Worm (Caenorhabditis elegans) whole organism, L1 larva: Measurements from ENCODE around the gene str-165.
A peak's percentile ranks its signal among the peaks of the same experiment; 100 is the strongest.

Experiments used
- Y116A8C.19 ChIP-seq: sonication (generic microtip); optimal IDR thresholded peaks from 2 replicates; lab custom pipeline; 2016; ENCODE audit warnings: missing compliant biosample characterization, missing genetic modification characterization, borderline replicate concordance
- aly-2 ChIP-seq: fragments of 150-350 bp; optimal IDR thresholded peaks from 2 replicates; lab custom pipeline; 2014; ENCODE audit warnings: missing biosample characterization, missing genetic modification characterization
- blmp-1 ChIP-seq: fragments of 150-350 bp; optimal IDR thresholded peaks from 2 replicates; lab custom pipeline; 2014; ENCODE audit warnings: missing biosample characterization, missing genetic modification characterization
- ceh-82 ChIP-seq, 3 experiments: fragments of 150-350 bp in 1 of 3; sonication (generic microtip) in 2 of 3; optimal IDR thresholded peaks; 2 replicates each; lab custom pipeline; 2014 to 2017; ENCODE audit warnings: missing biosample characterization in 3 of 3, missing genetic modification characterization in 3 of 3
- ceh-90 ChIP-seq: sonication (generic microtip); optimal IDR thresholded peaks from 2 replicates; lab custom pipeline; 2016; ENCODE audit warnings: missing genetic modification characterization, missing compliant biosample characterization
- dpl-1 ChIP-seq, 3 experiments: fragments of 150-350 bp in 2 of 3; sonication (generic microtip) in 1 of 3; optimal IDR thresholded peaks; 2 replicates each; lab custom pipeline; 2014 to 2017; ENCODE audit warnings: missing biosample characterization in 3 of 3, missing genetic modification characterization in 3 of 3, missing genetic modification reagents in 3 of 3
- dsc-1 ChIP-seq: sonication (generic microtip); optimal IDR thresholded peaks from 2 replicates; lab custom pipeline; 2016; ENCODE audit warnings: mild to moderate bottlenecking, missing genetic modification characterization, missing compliant biosample characterization
- elt-2 ChIP-seq: sonication (generic microtip); optimal IDR thresholded peaks from 2 replicates; lab custom pipeline; 2016; ENCODE audit warnings: missing genetic modification characterization, mild to moderate bottlenecking, inconsistent platforms, missing compliant biosample characterization, missing genetic modification reagents
- elt-3 ChIP-seq, 6 experiments: fragments of 150-350 bp in 1 of 6; sonication (generic microtip); optimal IDR thresholded peaks; 2 replicates each; lab custom pipeline; 2017 to 2018; ENCODE audit warnings: missing biosample characterization in 6 of 6, missing genetic modification characterization in 6 of 6, inconsistent platforms in 1 of 6
- fkh-10 ChIP-seq: sonication (generic microtip); optimal IDR thresholded peaks from 2 replicates; lab custom pipeline; 2017; ENCODE audit warnings: missing biosample characterization, missing genetic modification reagents, missing genetic modification characterization
- fos-1 ChIP-seq: fragments of 150-350 bp; optimal IDR thresholded peaks from 2 replicates; lab custom pipeline; 2014; ENCODE audit warnings: missing biosample characterization, missing genetic modification characterization
- grh-1 ChIP-seq: fragments of 200-800 bp; sonication (Bioruptor generic); IDR thresholded peaks from 2 replicates; pipeline ENCODE4 v1.3.6; 2022; ENCODE audit warnings: missing genetic modification reagents, missing genetic modification characterization, missing compliant biosample characterization
- hpl-2 ChIP-seq: fragments of 150-350 bp; optimal IDR thresholded peaks from 2 replicates; lab custom pipeline; 2014; ENCODE audit warnings: missing biosample characterization, missing genetic modification reagents, missing genetic modification characterization
- jun-1 ChIP-seq: fragments of 150-350 bp; optimal IDR thresholded peaks from 2 replicates; lab custom pipeline; 2014; ENCODE audit warnings: missing biosample characterization, missing genetic modification reagents, missing genetic modification characterization
- lin-15B ChIP-seq: fragments of 150-350 bp; sonication (generic microtip); optimal IDR thresholded peaks from 3 replicates; lab custom pipeline; 2014; ENCODE audit warnings: missing biosample characterization, missing genetic modification characterization
- lin-35 ChIP-seq, 2 experiments: fragments of 150-350 bp; optimal IDR thresholded peaks; 2 replicates each; lab custom pipeline; 2014; ENCODE audit warnings: missing biosample characterization in 2 of 2, missing genetic modification characterization in 2 of 2, missing genetic modification reagents in 2 of 2
- lir-3 ChIP-seq: sonication (generic microtip); optimal IDR thresholded peaks from 2 replicates; lab custom pipeline; 2016; ENCODE audit warnings: mild to moderate bottlenecking, missing genetic modification characterization, moderate library complexity, missing compliant biosample characterization; ENCODE audit not compliant: poor library complexity
- lsy-2 ChIP-seq, 2 experiments: fragments of 150-350 bp; optimal IDR thresholded peaks; 2 replicates each; lab custom pipeline; 2014; ENCODE audit warnings: missing biosample characterization in 2 of 2, missing genetic modification characterization in 2 of 2
- mdl-1 ChIP-seq, 2 experiments: fragments of 150-350 bp; optimal IDR thresholded peaks; 2 replicates each; lab custom pipeline; 2014 to 2017; ENCODE audit warnings: missing biosample characterization in 2 of 2, missing genetic modification characterization in 2 of 2, inconsistent platforms in 1 of 2
- mep-1 ChIP-seq: fragments of 150-350 bp; optimal IDR thresholded peaks from 2 replicates; lab custom pipeline; 2014; ENCODE audit warnings: missing biosample characterization, missing genetic modification characterization
- nhr-11 ChIP-seq: fragments of 150-350 bp; optimal IDR thresholded peaks from 2 replicates; lab custom pipeline; 2014; ENCODE audit warnings: missing biosample characterization, missing genetic modification characterization
- nhr-20 ChIP-seq: sonication (generic microtip); optimal IDR thresholded peaks from 2 replicates; lab custom pipeline; 2016; ENCODE audit warnings: mild to moderate bottlenecking, missing genetic modification characterization, missing compliant biosample characterization
- nhr-237 ChIP-seq: fragments of 150-350 bp; optimal IDR thresholded peaks from 2 replicates; lab custom pipeline; 2014; ENCODE audit warnings: missing biosample characterization, missing genetic modification characterization
- nhr-28 ChIP-seq: fragments of 150-350 bp; optimal IDR thresholded peaks from 2 replicates; lab custom pipeline; 2014; ENCODE audit warnings: missing biosample characterization, missing genetic modification characterization
- nhr-71 ChIP-seq: sonication (generic microtip); optimal IDR thresholded peaks from 2 replicates; lab custom pipeline; 2016; ENCODE audit warnings: mild to moderate bottlenecking, missing genetic modification characterization, moderate library complexity, missing compliant biosample characterization
- nhr-77 ChIP-seq: fragments of 150-350 bp; optimal IDR thresholded peaks from 2 replicates; lab custom pipeline; 2014; ENCODE audit warnings: missing biosample characterization, missing genetic modification characterization
- nhr-84 ChIP-seq: sonication (generic microtip); optimal IDR thresholded peaks from 2 replicates; lab custom pipeline; 2017; ENCODE audit warnings: missing biosample characterization, missing genetic modification characterization
- nhr-85 ChIP-seq: sonication (generic microtip); peaks from one replicate; lab custom pipeline; 2016; ENCODE audit warnings: missing genetic modification characterization, inconsistent platforms, missing compliant biosample characterization
- nhr-90 ChIP-seq: sonication (generic microtip); optimal IDR thresholded peaks from 2 replicates; lab custom pipeline; 2016; ENCODE audit warnings: mild to moderate bottlenecking, missing genetic modification characterization, missing compliant biosample characterization; ENCODE audit not compliant: poor library complexity
- pax-3 ChIP-seq: fragments of 200-800 bp; sonication (Bioruptor generic); optimal IDR thresholded peaks from 2 replicates; lab custom pipeline; 2018; ENCODE audit warnings: mild to moderate bottlenecking, missing genetic modification characterization, moderate library complexity, missing compliant biosample characterization
- pqm-1 ChIP-seq: sonication (generic microtip); optimal IDR thresholded peaks from 3 replicates; lab custom pipeline; 2017; ENCODE audit warnings: missing biosample characterization, missing genetic modification characterization
- rnt-1 ChIP-seq: sonication (generic microtip); optimal IDR thresholded peaks from 2 replicates; lab custom pipeline; 2016; ENCODE audit warnings: mild to moderate bottlenecking, missing genetic modification characterization, moderate library complexity, missing compliant biosample characterization
- skn-1 ChIP-seq: fragments of 150-350 bp; optimal IDR thresholded peaks from 2 replicates; lab custom pipeline; 2014; ENCODE audit warnings: missing biosample characterization, missing genetic modification characterization
- snpc-4 ChIP-seq: fragments of 150-350 bp; optimal IDR thresholded peaks from 2 replicates; lab custom pipeline; 2014; ENCODE audit warnings: missing biosample characterization, missing genetic modification characterization
- snu-23 ChIP-seq: sonication (generic microtip); optimal IDR thresholded peaks from 2 replicates; lab custom pipeline; 2016; ENCODE audit warnings: missing genetic modification characterization, missing compliant biosample characterization
- sox-4 ChIP-seq: sonication (generic microtip); optimal IDR thresholded peaks from 2 replicates; lab custom pipeline; 2016; ENCODE audit warnings: missing genetic modification characterization, missing compliant biosample characterization
- tbx-2 ChIP-seq: sonication (generic microtip); optimal IDR thresholded peaks from 2 replicates; lab custom pipeline; 2016; ENCODE audit warnings: missing genetic modification characterization, missing compliant biosample characterization
- unc-130 ChIP-seq: fragments of 150-350 bp; optimal IDR thresholded peaks from 2 replicates; lab custom pipeline; 2017; ENCODE audit warnings: missing biosample characterization, missing genetic modification characterization, inconsistent platforms
- unc-30 ChIP-seq: sonication (generic microtip); optimal IDR thresholded peaks from 2 replicates; lab custom pipeline; 2017; ENCODE audit warnings: missing biosample characterization, missing genetic modification characterization
- unc-86 ChIP-seq: sonication (generic microtip); optimal IDR thresholded peaks from 2 replicates; lab custom pipeline; 2016; ENCODE audit warnings: missing genetic modification characterization, missing compliant biosample characterization
- unc-98 ChIP-seq: fragments of 200-800 bp; sonication (Bioruptor generic); IDR thresholded peaks from 2 replicates; pipeline ENCODE4 v1.3.6; 2022; ENCODE audit warnings: missing genetic modification characterization, missing compliant biosample characterization
- zip-4 ChIP-seq: fragments of 200-800 bp; sonication (Bioruptor generic); optimal IDR thresholded peaks from 2 replicates; lab custom pipeline; 2018; ENCODE audit warnings: mild to moderate bottlenecking, missing genetic modification characterization, moderate library complexity, missing compliant biosample characterization
- ztf-11 ChIP-seq, 2 experiments: sonication (generic microtip); optimal IDR thresholded peaks; 2 replicates each; lab custom pipeline; 2016 to 2017; ENCODE audit warnings: missing genetic modification characterization in 2 of 2, missing biosample characterization in 1 of 2, missing compliant biosample characterization in 1 of 2
- ztf-4 ChIP-seq: fragments of 150-350 bp; optimal IDR thresholded peaks from 2 replicates; lab custom pipeline; 2014; ENCODE audit warnings: missing biosample characterization, missing genetic modification characterization

str-165 gene

ce11 chrV:13830813-13831212, at the start of gene str-165:
str-165 (plus strand) TSS chrV:13831113.
- TF ChIP-seq unc-30 (tag; lab: Kevin White, UChicago) (no peak), nhr-20 (no peak), pax-3 (tag; lab: Kevin White, UChicago) (no peak), nhr-28 (tag; lab: Kevin White, UChicago) (no peak), nhr-90 (tag; lab: Kevin White, UChicago) (no peak), hpl-2 (GFP tag; lab: Kevin White, UChicago) (no peak), tbx-2 (tag; lab: Kevin White, UChicago) (no peak), lsy-2 (tag; optimal IDR thresholded peaks at IDR 0.05; lab: Kevin White, UChicago) (no peak), fkh-10 (GFP tag; lab: Kevin White, UChicago) (no peak), jun-1 (tag; lab: Kevin White, UChicago) (no peak), nhr-71 (tag; lab: Kevin White, UChicago) (no peak), fos-1 (no peak), unc-130 (no peak), mep-1 (tag; lab: Kevin White, UChicago) (no peak), snpc-4 (tag; lab: Kevin White, UChicago) (no peak), nhr-237 (tag; lab: Kevin White, UChicago) (no peak), ceh-82 (tag; optimal IDR thresholded peaks at IDR 0.05; lab: Kevin White, UChicago) (no peak), nhr-84 (tag; lab: Kevin White, UChicago) (no peak)

ce11 chrV:13782190-13782589, 48.7 kb upstream of the str-165 start, which contains the start of gene decr-1.1:
decr-1.1 (plus strand) TSS chrV:13782399.
- no peak for TF ChIP-seq ceh-90 (tag; lab: Kevin White, UChicago)
- TF ChIP-seq nhr-71 (tag; lab: Kevin White, UChicago): peak; percentile 40
- TF ChIP-seq unc-98 (GFP tag; lab: Robert Waterston, UW): no peak
- peak; percentile 75 for TF ChIP-seq nhr-20
- no peak for TF ChIP-seq grh-1 (GFP tag; lab: Robert Waterston, UW)
- TF ChIP-seq sox-4 (tag; lab: Kevin White, UChicago): no peak
- peak in 1 of 2 experiments; percentile 49 for TF ChIP-seq lin-35 (GFP tag; optimal IDR thresholded peaks at IDR 0.05; lab: Kevin White, UChicago)
- TF ChIP-seq zip-4: no peak
- TF ChIP-seq rnt-1 (tag; lab: Kevin White, UChicago): peak; percentile 11
- peak; percentile 10 for TF ChIP-seq snu-23 (GFP tag; lab: Kevin White, UChicago)
- TF ChIP-seq nhr-77 (tag; lab: Kevin White, UChicago): no peak
- TF ChIP-seq Y116A8C.19 (tag; lab: Kevin White, UChicago): no peak
- no peak for TF ChIP-seq aly-2 (tag; lab: Kevin White, UChicago)
- TF ChIP-seq nhr-90 (tag; lab: Kevin White, UChicago): no peak

ce11 chrV:13785767-13786166, 45.1 kb upstream of the str-165 start:
- TF ChIP-seq nhr-85 (peak; percentile 53), nhr-28 (tag; lab: Kevin White, UChicago) (no peak)

- TF ChIP-seq nhr-20: peak; percentile 49
- no peak for TF ChIP-seq unc-30 (tag; lab: Kevin White, UChicago)
- peak; percentile 2 for TF ChIP-seq unc-86 (tag; lab: Kevin White, UChicago)
- no peak for TF ChIP-seq ztf-4 (tag; lab: Kevin White, UChicago)
- peak in 1 of 2 experiments; percentile 39 for TF ChIP-seq lin-35 (GFP tag; optimal IDR thresholded peaks at IDR 0.05; lab: Kevin White, UChicago)
- TF ChIP-seq rnt-1 (tag; lab: Kevin White, UChicago): peak; percentile 34
- no peak for TF ChIP-seq nhr-11 (tag; lab: Kevin White, UChicago)
- TF ChIP-seq jun-1 (tag; lab: Kevin White, UChicago): peak; percentile 30
- TF ChIP-seq aly-2 (tag; lab: Kevin White, UChicago): no peak
- TF ChIP-seq snu-23 (GFP tag; lab: Kevin White, UChicago): peak; percentile 17
- peak in 1 of 3 experiments; percentile 12 for TF ChIP-seq dpl-1 (GFP tag; optimal IDR thresholded peaks at IDR 0.05; lab: Kevin White, UChicago)
- TF ChIP-seq pqm-1: peak; percentile 23
- peak; percentile 2 for TF ChIP-seq dsc-1 (tag; lab: Kevin White, UChicago)
- TF ChIP-seq tbx-2 (tag; lab: Kevin White, UChicago): no peak
- peak; percentile 10 for TF ChIP-seq skn-1 (tag; lab: Kevin White, UChicago)
- peak; percentile 53 to 81 for TF ChIP-seq lsy-2 (tag; optimal IDR thresholded peaks at IDR 0.05; lab: Kevin White, UChicago)
- peak; percentile 20 for TF ChIP-seq elt-2 (tag; lab: Kevin White, UChicago)
- TF ChIP-seq lir-3: peak; percentile 15
- peak in 1 of 2 experiments; percentile 23 for TF ChIP-seq ztf-11 (tag; optimal IDR thresholded peaks at IDR 0.05; lab: Kevin White, UChicago)
- TF ChIP-seq lin-15B: no peak
- TF ChIP-seq unc-130: no peak
- peak in 1 of 2 experiments; percentile 39 for TF ChIP-seq mdl-1 (tag; optimal IDR thresholded peaks at IDR 0.05; lab: Kevin White, UChicago)
- TF ChIP-seq blmp-1 (tag; lab: Kevin White, UChicago): peak; percentile 63
- peak in 2 of 6 experiments; percentile 31 to 40 for TF ChIP-seq elt-3 (tag; optimal IDR thresholded peaks at IDR 0.05; lab: Kevin White, UChicago)
- TF ChIP-seq mep-1 (tag; lab: Kevin White, UChicago): peak; percentile 67
These were observed 43.6 kb upstream of the str-165 start, which contains the start of the genes F53C11.4 and F53C11.5 for ce11 chrV:13787225-13787898. F53C11.4 (minus strand) TSS chrV:13787352. F53C11.5 (plus strand) TSS chrV:13787549.
